Worm (Caenorhabditis elegans) whole organism, young adult: Measurements from ENCODE around the gene cest-17.

Source experiments
- B0035.1 ChIP-seq: sonication (generic microtip); optimal IDR thresholded peaks from 2 replicates; lab custom pipeline; 2016; ENCODE audit warnings: missing genetic modification characterization, mild to moderate bottlenecking, missing compliant biosample characterization, missing genotype, missing genetic modification reagents
- F33H1.4 ChIP-seq: fragments of 200-800 bp; sonication (Bioruptor generic); IDR thresholded peaks from 2 replicates; pipeline ENCODE4 v1.3.6; 2022; ENCODE audit warnings: missing genetic modification reagents, missing genetic modification characterization, missing compliant biosample characterization
- F37B4.10 ChIP-seq: fragments of 200-800 bp; sonication (Bioruptor generic); IDR thresholded peaks from 2 replicates; pipeline ENCODE4 v1.3.6; 2022; ENCODE audit warnings: missing genetic modification characterization, missing compliant biosample characterization
- F55B11.4 ChIP-seq: sonication (generic microtip); optimal IDR thresholded peaks from 2 replicates; lab custom pipeline; 2016; ENCODE audit warnings: missing compliant biosample characterization, missing genetic modification characterization, borderline replicate concordance; ENCODE audit not compliant: insufficient read depth
- F57A8.1 ChIP-seq: fragments of 200-800 bp; sonication (Bioruptor generic); optimal IDR thresholded peaks from 2 replicates; lab custom pipeline; 2018; ENCODE audit warnings: mild to moderate bottlenecking, missing genetic modification characterization, moderate library complexity, missing compliant biosample characterization
- Y79H2A.3 ChIP-seq: fragments of 200-800 bp; sonication (Bioruptor generic); conservative IDR thresholded peaks from 2 replicates; pipeline ENCODE4 v1.3.6; 2022; ENCODE audit warnings: missing genetic modification reagents, missing genetic modification characterization, missing compliant biosample characterization
- akir-1 ChIP-seq: fragments of 200-800 bp; sonication (Bioruptor generic); optimal IDR thresholded peaks from 2 replicates; lab custom pipeline; 2018; ENCODE audit warnings: mild to moderate bottlenecking, missing genetic modification characterization, moderate library complexity, missing compliant biosample characterization
- aptf-2 ChIP-seq: fragments of 200-800 bp; sonication (Bioruptor generic); conservative IDR thresholded peaks from 2 replicates; pipeline ENCODE4 v1.3.6; 2022; ENCODE audit warnings: missing genetic modification reagents, missing genetic modification characterization, missing compliant biosample characterization
- aptf-3 ChIP-seq: fragments of 200-800 bp; sonication (Bioruptor generic); IDR thresholded peaks from 2 replicates; pipeline ENCODE4 v1.3.6; 2022; ENCODE audit warnings: missing genetic modification characterization, missing compliant biosample characterization
- atf-7 ChIP-seq: sonication (generic microtip); optimal IDR thresholded peaks from 2 replicates; lab custom pipeline; 2017; ENCODE audit warnings: mild to moderate bottlenecking, missing genetic modification characterization, missing compliant biosample characterization
- attf-3 ChIP-seq: fragments of 200-800 bp; sonication (Bioruptor generic); conservative IDR thresholded peaks from 2 replicates; pipeline ENCODE4 v1.3.6; 2022; ENCODE audit warnings: missing genetic modification reagents, missing genetic modification characterization, missing compliant biosample characterization
- bed-1 ChIP-seq: fragments of 200-800 bp; sonication (Bioruptor generic); IDR thresholded peaks from 2 replicates; pipeline ENCODE4 v1.3.6; 2022; ENCODE audit warnings: missing genetic modification reagents, missing genetic modification characterization, missing compliant biosample characterization
- cebp-1 ChIP-seq, 2 experiments: fragments of 200-800 bp in 1 of 2; sonication (Bioruptor generic) in 1 of 2; sonication (generic microtip) in 1 of 2; IDR thresholded peaks in 1 of 2; optimal IDR thresholded peaks in 1 of 2; 2 replicates each; pipeline versions ENCODE4 v1.3.6 to Lab custom; 2017 to 2022; ENCODE audit warnings: missing compliant biosample characterization in 2 of 2, missing genetic modification characterization in 2 of 2, mild to moderate bottlenecking in 1 of 2, missing genetic modification reagents in 1 of 2, moderate library complexity in 1 of 2
- chd-7 ChIP-seq: sonication (generic microtip); optimal IDR thresholded peaks from 2 replicates; lab custom pipeline; 2016; ENCODE audit warnings: mild to moderate bottlenecking, missing genetic modification characterization, moderate library complexity, missing compliant biosample characterization
- ekl-4 ChIP-seq: fragments of 200-800 bp; sonication (Bioruptor generic); IDR thresholded peaks from 2 replicates; pipeline ENCODE4 v1.3.6; 2022; ENCODE audit warnings: missing genetic modification reagents, missing genetic modification characterization, missing compliant biosample characterization
- hmg-1.2 ChIP-seq: fragments of 200-800 bp; sonication (Bioruptor generic); IDR thresholded peaks from 2 replicates; pipeline ENCODE4 v1.3.6; 2022; ENCODE audit warnings: missing genetic modification reagents, missing genetic modification characterization, missing compliant biosample characterization
- let-607 ChIP-seq, 2 experiments: fragments of 200-800 bp in 1 of 2; sonication (Bioruptor generic) in 1 of 2; sonication (generic microtip) in 1 of 2; optimal IDR thresholded peaks; 2 replicates each; lab custom pipeline; 2016 to 2018; ENCODE audit warnings: mild to moderate bottlenecking in 2 of 2, missing compliant biosample characterization in 2 of 2, missing genetic modification characterization in 2 of 2, moderate library complexity in 2 of 2, missing genotype in 1 of 2
- lin-35 ChIP-seq, 3 experiments: fragments of 150-350 bp in 2 of 3; sonication (generic microtip) in 1 of 3; optimal IDR thresholded peaks; 2 replicates each; lab custom pipeline; 2014 to 2018; ENCODE audit warnings: missing biosample characterization in 3 of 3, missing genetic modification characterization in 3 of 3, missing genetic modification reagents in 3 of 3
- lir-1 ChIP-seq: fragments of 200-800 bp; sonication (Bioruptor generic); conservative IDR thresholded peaks from 2 replicates; pipeline ENCODE4 v1.3.6; 2022; ENCODE audit warnings: missing genetic modification reagents, missing genetic modification characterization, missing compliant biosample characterization
- madf-6 ChIP-seq: fragments of 200-800 bp; sonication (Bioruptor generic); IDR thresholded peaks from 2 replicates; pipeline ENCODE4 v1.3.6; 2022; ENCODE audit warnings: missing genetic modification reagents, missing genetic modification characterization, missing compliant biosample characterization
- mcd-1 ChIP-seq: fragments of 200-800 bp; sonication (Bioruptor generic); IDR thresholded peaks from 2 replicates; pipeline ENCODE4 v1.3.6; 2022; ENCODE audit warnings: missing genetic modification reagents, missing genetic modification characterization, missing compliant biosample characterization
- mes-4 ChIP-seq: sonication (generic microtip); optimal IDR thresholded peaks from 2 replicates; lab custom pipeline; 2016; ENCODE audit warnings: missing genotype, missing genetic modification characterization, missing compliant biosample characterization
- nfya-1 ChIP-seq: sonication (generic microtip); optimal IDR thresholded peaks from 2 replicates; lab custom pipeline; 2017; ENCODE audit warnings: antibody characterized with exemption, missing compliant biosample characterization, missing genetic modification characterization, borderline replicate concordance; ENCODE audit not compliant: insufficient read depth
- nhr-90 ChIP-seq: sonication (generic microtip); optimal IDR thresholded peaks from 2 replicates; lab custom pipeline; 2016; ENCODE audit warnings: missing genotype, mild to moderate bottlenecking, missing genetic modification characterization, missing compliant biosample characterization
- pbrm-1 ChIP-seq: fragments of 200-800 bp; sonication (Bioruptor generic); IDR thresholded peaks from 2 replicates; pipeline ENCODE4 v1.3.6; 2022; ENCODE audit warnings: missing genetic modification reagents, missing genetic modification characterization, missing compliant biosample characterization
- rcor-1 ChIP-seq: fragments of 200-800 bp; sonication (Bioruptor generic); IDR thresholded peaks from 2 replicates; pipeline ENCODE4 v1.3.6; 2022; ENCODE audit warnings: missing genetic modification reagents, missing genetic modification characterization, missing compliant biosample characterization
- sea-2 ChIP-seq: fragments of 200-800 bp; sonication (Bioruptor generic); IDR thresholded peaks from 2 replicates; pipeline ENCODE4 v1.3.6; 2022; ENCODE audit warnings: missing genetic modification characterization, missing compliant biosample characterization
- snpc-1.1 ChIP-seq: sonication (generic microtip); optimal IDR thresholded peaks from 2 replicates; lab custom pipeline; 2017; ENCODE audit warnings: missing genetic modification characterization, mild to moderate bottlenecking, missing compliant biosample characterization, antibody characterized with exemption, moderate library complexity, missing genotype, missing genetic modification reagents; ENCODE audit not compliant: insufficient read depth
- snpc-1.3 ChIP-seq: sonication (generic microtip); optimal IDR thresholded peaks from 2 replicates; lab custom pipeline; 2017; ENCODE audit warnings: missing genetic modification characterization, mild to moderate bottlenecking, missing compliant biosample characterization, antibody characterized with exemption, moderate library complexity, missing genotype, missing genetic modification reagents; ENCODE audit not compliant: insufficient read depth
- unc-130 ChIP-seq: sonication (generic microtip); optimal IDR thresholded peaks from 2 replicates; lab custom pipeline; 2016; ENCODE audit warnings: missing genetic modification reagents, missing genetic modification characterization, missing compliant biosample characterization
- zim-3 ChIP-seq: sonication (generic microtip); optimal IDR thresholded peaks from 2 replicates; lab custom pipeline; 2017; ENCODE audit warnings: mild to moderate bottlenecking, missing genetic modification characterization, moderate library complexity, missing compliant biosample characterization
- ztf-25 ChIP-seq: fragments of 200-800 bp; sonication (Bioruptor generic); IDR thresholded peaks from 2 replicates; pipeline ENCODE4 v1.3.6; 2022; ENCODE audit warnings: missing genetic modification reagents, missing genetic modification characterization, missing compliant biosample characterization
- ztf-26 ChIP-seq: sonication (generic microtip); optimal IDR thresholded peaks from 2 replicates; lab custom pipeline; 2017; ENCODE audit warnings: missing genetic modification characterization, missing compliant biosample characterization
- ztf-28 ChIP-seq: fragments of 200-800 bp; sonication (Bioruptor generic); IDR thresholded peaks from 2 replicates; pipeline ENCODE4 v1.3.6; 2022; ENCODE audit warnings: missing genetic modification reagents, missing genetic modification characterization, missing compliant biosample characterization

Gene cest-17

DNA sequence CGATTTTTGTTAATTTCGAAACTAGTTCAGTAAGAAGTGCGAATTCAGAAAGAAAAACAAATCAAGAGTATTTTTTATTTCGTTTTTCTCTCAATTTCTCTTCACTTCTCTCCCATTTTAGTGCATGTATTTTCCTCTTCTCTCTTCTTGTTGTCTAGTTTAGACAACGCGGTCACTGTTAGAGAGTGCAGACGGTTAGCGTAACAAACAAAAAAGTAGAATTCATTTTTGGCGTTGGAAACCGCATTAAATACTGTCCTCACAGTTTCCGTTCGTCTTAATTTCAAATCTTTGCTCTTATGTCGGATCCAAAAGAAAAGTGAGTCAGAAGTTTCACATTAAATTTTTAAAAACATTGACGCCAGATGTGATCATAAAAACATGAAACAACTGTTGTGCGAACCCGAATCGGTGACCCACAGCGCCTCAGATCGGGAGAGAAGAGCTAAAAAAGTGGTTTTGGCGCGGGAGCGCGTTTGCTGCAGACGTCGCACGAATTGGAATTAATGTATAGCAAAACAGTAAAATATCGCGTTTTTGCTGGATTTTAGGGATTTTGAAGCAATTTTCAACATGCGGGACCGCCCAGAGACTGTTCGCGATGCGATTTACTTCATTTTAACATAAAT lies 24.1 kb upstream of the cest-17 start, which contains the start of gene srp-7 (continued):
- no peak for TF ChIP-seq unc-130 (GFP tag; lab: Kevin White, UChicago)
- no peak for TF ChIP-seq mes-4
- TF ChIP-seq akir-1 (GFP tag; lab: Kevin White, UChicago) = no peak
- no peak for TF ChIP-seq atf-7 (tag; lab: Kevin White, UChicago)
- TF ChIP-seq nhr-90 (tag; lab: Kevin White, UChicago) = no peak
- no peak for TF ChIP-seq lin-35 (GFP tag; optimal IDR thresholded peaks at IDR 0.05; lab: Kevin White, UChicago)
- peak; percentile 75 for TF ChIP-seq cebp-1 (GFP tag; IDR thresholded peaks at IDR 0.05; lab: Robert Waterston, UW)
- TF ChIP-seq cebp-1 (tag; optimal IDR thresholded peaks at IDR 0.05; lab: Kevin White, UChicago) = no peak
- TF ChIP-seq chd-7 (tag; lab: Kevin White, UChicago) = no peak
- no peak for TF ChIP-seq nfya-1 (tag; lab: Kevin White, UChicago)
- no peak for TF ChIP-seq rcor-1 (GFP tag; lab: Robert Waterston, UW)
- TF ChIP-seq let-607 (tag; optimal IDR thresholded peaks at IDR 0.05; lab: Kevin White, UChicago) = no peak
- no peak for TF ChIP-seq F55B11.4 (tag; lab: Kevin White, UChicago)
- TF ChIP-seq attf-3 = peak; percentile 60
- TF ChIP-seq hmg-1.2 (GFP tag; lab: Robert Waterston, UW) = peak; percentile 70; the same call in 1 of the 2 replicates
- TF ChIP-seq F37B4.10 (GFP tag; lab: Robert Waterston, UW) = no peak
- no peak for TF ChIP-seq ztf-28 (GFP tag; lab: Robert Waterston, UW)
- no peak for TF ChIP-seq bed-1 (GFP tag; lab: Robert Waterston, UW)
- no peak for TF ChIP-seq sea-2 (GFP tag; lab: Robert Waterston, UW)
- no peak for TF ChIP-seq aptf-3
- TF ChIP-seq ztf-25 (GFP tag; lab: Robert Waterston, UW) = 0 out of 2 replicates have a peak, but pooled peaks have one; percentile 44
- no peak for TF ChIP-seq lir-1 (GFP tag; lab: Robert Waterston, UW)
- TF ChIP-seq ekl-4 (GFP tag; lab: Robert Waterston, UW) = no peak
- no peak for TF ChIP-seq aptf-2 (GFP tag; lab: Robert Waterston, UW)
- TF ChIP-seq snpc-1.3 (tag; lab: Kevin White, UChicago) = no peak
- TF ChIP-seq F57A8.1 = no peak
- TF ChIP-seq madf-6 = 0 out of 2 replicates have a peak, but pooled peaks have one; percentile 28
- TF ChIP-seq Y79H2A.3 (GFP tag; lab: Robert Waterston, UW) = no peak
- 0 out of 2 replicates have a peak, but pooled peaks have one; percentile 10 for TF ChIP-seq F33H1.4
- no peak for TF ChIP-seq B0035.1 (tag; lab: Kevin White, UChicago)
- TF ChIP-seq zim-3 (tag; lab: Kevin White, UChicago) = no peak
- no peak for TF ChIP-seq snpc-1.1 (tag; lab: Kevin White, UChicago)
- TF ChIP-seq ztf-26 (tag; lab: Kevin White, UChicago) = peak; percentile 26
- TF ChIP-seq pbrm-1 (GFP tag; lab: Robert Waterston, UW) = no peak
- TF ChIP-seq, all 124 proteins: peak for 16

DNA sequence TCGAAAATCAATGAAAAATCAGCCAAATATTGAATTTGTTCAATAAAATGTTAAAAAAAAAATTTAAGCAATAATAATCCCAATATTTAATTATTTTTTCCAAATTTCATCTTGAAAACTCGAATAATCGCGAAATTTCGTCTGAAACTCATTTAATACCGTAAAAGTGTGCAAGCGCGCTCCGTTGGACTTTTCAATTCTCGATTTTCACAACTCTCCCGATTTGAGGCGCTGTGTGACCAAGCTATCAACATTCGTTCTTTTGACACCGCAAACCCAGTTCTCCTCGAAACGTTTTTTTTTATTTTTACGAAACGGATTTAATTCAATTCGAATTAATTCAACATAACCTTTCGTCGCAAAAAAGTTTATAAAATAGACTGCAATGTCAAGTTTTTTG lies 22.4 kb upstream of the cest-17 start:
- TF ChIP-seq mcd-1 (GFP tag; lab: Robert Waterston, UW) = peak; percentile 64; the same call in 1 of the 2 replicates
